Worm (Caenorhabditis elegans) whole organism, L4 larva: ENCODE results near the gene W02B12.13.

ENCODE experiments used
- aha-1 ChIP-seq: fragments of 150-350 bp; peaks from one replicate; lab custom pipeline; 2014; ENCODE audit warnings: missing biosample characterization, missing genetic modification characterization
- dpl-1 ChIP-seq: fragments of 150-350 bp; optimal IDR thresholded peaks from 2 replicates; lab custom pipeline; 2014; ENCODE audit warnings: missing biosample characterization, missing genetic modification reagents, missing genetic modification characterization
- dve-1 ChIP-seq: sonication (generic microtip); optimal IDR thresholded peaks from 2 replicates; lab custom pipeline; 2017; ENCODE audit warnings: antibody characterized with exemption, mild to moderate bottlenecking, missing genetic modification characterization, missing compliant biosample characterization; ENCODE audit not compliant: insufficient read depth
- lim-7 ChIP-seq: fragments of 200-800 bp; sonication (Bioruptor generic); IDR thresholded peaks from 2 replicates; pipeline ENCODE4 v1.3.6; 2022; ENCODE audit warnings: missing genetic modification characterization, missing compliant biosample characterization
- lin-29 ChIP-seq: fragments of 200-800 bp; sonication (Bioruptor generic); IDR thresholded peaks from 2 replicates; pipeline ENCODE4 v1.3.6; 2022; ENCODE audit warnings: missing genetic modification reagents, missing genetic modification characterization, missing compliant biosample characterization
- lin-38 ChIP-seq: fragments of 200-800 bp; sonication (Bioruptor generic); IDR thresholded peaks from 2 replicates; pipeline ENCODE4 v1.3.6; 2022; ENCODE audit warnings: missing genetic modification reagents, missing genetic modification characterization, missing compliant biosample characterization
- madf-5 ChIP-seq, 2 experiments: fragments of 200-800 bp; sonication (Bioruptor generic); IDR thresholded peaks; 2 replicates each; pipeline ENCODE4 v1.3.6; 2022; ENCODE audit warnings: missing compliant biosample characterization in 2 of 2, missing genetic modification characterization in 2 of 2

DNA sequence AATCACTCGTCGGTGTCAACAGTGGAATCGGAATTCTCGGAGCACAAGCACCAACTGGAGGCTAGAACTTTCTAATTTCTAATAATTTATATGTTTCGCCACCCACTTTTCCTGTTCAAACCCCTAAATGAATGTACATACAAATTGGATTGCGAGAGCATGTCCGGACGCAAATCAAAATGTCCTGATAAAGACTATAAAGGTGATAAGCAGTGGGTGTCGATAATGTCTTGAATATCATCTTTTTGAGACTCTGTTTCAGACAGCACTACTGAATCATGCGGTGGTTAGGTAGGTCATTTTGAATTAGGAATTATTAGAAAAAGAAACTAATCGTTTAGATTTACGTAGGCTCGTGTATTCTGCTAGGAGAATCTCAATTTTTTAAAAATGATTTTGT lies 3.7 kb downstream of the W02B12.13 start, which contains the start of gene W02B12.1:
- no peak for TF ChIP-seq madf-5 (GFP tag; IDR thresholded peaks at IDR 0.05; lab: Robert Waterston, UW)
- TF ChIP-seq lin-29 (GFP tag; lab: Robert Waterston, UW) = no peak
- TF ChIP-seq lim-7 (GFP tag; lab: Robert Waterston, UW) = no peak
- TF ChIP-seq dpl-1 (GFP tag; lab: Kevin White, UChicago) = no peak
- TF ChIP-seq lin-38 (GFP tag; lab: Robert Waterston, UW) = no peak
- peak; percentile 70 for TF ChIP-seq aha-1 (tag; lab: Kevin White, UChicago)
- peak; percentile 41 for TF ChIP-seq dve-1 (tag; lab: Kevin White, UChicago)
